Worm (Caenorhabditis elegans): Measurements from ENCODE around the gene T13A10.2.
A peak's percentile ranks its signal among the peaks of the same experiment; 100 is the strongest.
"Not testable (repeated sequence)": the region's sequence is repeated elsewhere in the genome, so short reads cannot be mapped to it uniquely, and the experiment has no call there.

The T13A10.2 gene

DNA sequence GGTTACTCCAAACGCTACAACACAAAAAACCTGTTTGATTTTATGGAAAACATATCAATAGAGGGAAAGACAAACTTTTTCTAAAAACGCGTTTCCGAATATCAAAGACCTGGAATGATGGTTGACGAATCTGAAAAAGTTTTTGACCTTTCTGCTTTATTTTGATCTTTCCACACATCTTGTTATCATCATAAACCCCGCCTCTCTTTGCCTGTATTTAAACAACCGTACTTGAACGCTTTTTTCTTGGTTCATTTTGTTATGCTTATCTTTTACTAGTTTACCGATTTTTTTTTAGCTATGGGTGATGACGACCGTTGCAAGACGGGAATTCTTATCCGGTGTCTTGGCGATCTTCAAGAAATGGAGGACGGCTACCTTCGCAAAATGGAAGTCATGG is at the start of gene T13A10.2:
T13A10.2 (plus strand) TSS at position 301 of the 400 bp plus-strand sequence.
- not testable (repeated sequence) for TF ChIP-seq med-1 (GFP tag; optimal IDR thresholded peaks at IDR 0.05; ENCODE audit: insufficient read depth); ztf-23 (GFP tag; IDR thresholded peaks at IDR 0.05); flt-1 (GFP tag; IDR thresholded peaks at IDR 0.05)

- TF ChIP-seq cog-1 (tag; optimal IDR thresholded peaks at IDR 0.05) (peak; percentile 20), T22C8.4 (GFP tag; IDR thresholded peaks at IDR 0.05) (no peak), ztf-23 (GFP tag; IDR thresholded peaks at IDR 0.05) (peak; percentile 77), klf-2 (GFP tag; conservative IDR thresholded peaks at IDR 0.05) (peak; percentile 73), flt-1 (GFP tag; IDR thresholded peaks at IDR 0.05) (peak; percentile 85), ref-1 (GFP tag; conservative IDR thresholded peaks at IDR 0.05) (no peak), ztf-29 (GFP tag; IDR thresholded peaks at IDR 0.05) (no peak), tab-1 (GFP tag; IDR thresholded peaks at IDR 0.05) (no peak)
These were observed 46.8 kb upstream of the T13A10.2 start, which contains the start of gene C49A9.10 for ce11 chrIV:6206294-6206776. TSS of gene C49A9.10 (minus strand) at chrIV:6206344.

ce11 chrIV:6209337-6209736 is 43.8 kb upstream of the T13A10.2 start:
- TF ChIP-seq ztf-29 (GFP tag; IDR thresholded peaks at IDR 0.05), result no peak
- TF ChIP-seq ztf-23 (GFP tag; IDR thresholded peaks at IDR 0.05), result no peak
- TF ChIP-seq T22C8.4 (GFP tag; IDR thresholded peaks at IDR 0.05), result no peak
- TF ChIP-seq flt-1 (GFP tag; IDR thresholded peaks at IDR 0.05), result no peak
- no peak for TF ChIP-seq med-1 (GFP tag; optimal IDR thresholded peaks at IDR 0.05; ENCODE audit: insufficient read depth)
- no peak for TF ChIP-seq klf-2 (GFP tag; conservative IDR thresholded peaks at IDR 0.05)
- TF ChIP-seq cog-1 (tag; optimal IDR thresholded peaks at IDR 0.05), result no peak
- TF ChIP-seq ref-1 (GFP tag; conservative IDR thresholded peaks at IDR 0.05), result no peak
- no peak for TF ChIP-seq tab-1 (GFP tag; IDR thresholded peaks at IDR 0.05)

DNA sequence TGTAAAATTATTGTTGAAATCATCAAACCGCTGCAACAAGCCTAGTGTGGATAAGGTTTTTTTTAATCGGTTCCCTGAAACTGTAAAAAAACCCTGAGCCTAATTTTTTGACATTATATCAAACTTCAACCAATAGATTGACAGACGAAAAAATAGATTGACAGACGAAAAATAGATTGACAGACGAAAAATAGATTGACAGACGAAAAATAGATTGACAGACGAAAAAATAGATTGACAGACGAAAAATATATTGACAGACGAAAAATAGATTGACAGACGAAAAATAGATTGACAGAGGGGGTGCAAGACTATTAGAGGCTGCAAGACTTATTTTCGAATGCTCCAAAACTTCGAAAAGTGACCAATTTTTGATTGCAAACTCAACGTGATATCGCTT is 43.1 kb upstream of the T13A10.2 start:
- TF ChIP-seq ref-1 (GFP tag; conservative IDR thresholded peaks at IDR 0.05) (peak; percentile 49; the same call in 1 of the 2 replicates), klf-2 (GFP tag; conservative IDR thresholded peaks at IDR 0.05) (0 out of 2 replicates have a peak, but pooled peaks have one; percentile 8)

- TF ChIP-seq T22C8.4 (GFP tag; IDR thresholded peaks at IDR 0.05), result no peak
- TF ChIP-seq ztf-23 (GFP tag; IDR thresholded peaks at IDR 0.05), result no peak
- no peak for TF ChIP-seq klf-2 (GFP tag; conservative IDR thresholded peaks at IDR 0.05)
- no peak for TF ChIP-seq flt-1 (GFP tag; IDR thresholded peaks at IDR 0.05)
- TF ChIP-seq ztf-29 (GFP tag; IDR thresholded peaks at IDR 0.05), result no peak
- TF ChIP-seq tab-1 (GFP tag; IDR thresholded peaks at IDR 0.05), result no peak
- TF ChIP-seq ref-1 (GFP tag; conservative IDR thresholded peaks at IDR 0.05), result no peak
- TF ChIP-seq cog-1 (tag; optimal IDR thresholded peaks at IDR 0.05), result no peak
- no peak for TF ChIP-seq med-1 (GFP tag; optimal IDR thresholded peaks at IDR 0.05; ENCODE audit: insufficient read depth)
These were observed 42.5 kb upstream of the T13A10.2 start, which contains the start of the genes ugt-24 and C49A9.6 for ce11 chrIV:6210574-6210973. TSS of gene ugt-24 (minus strand) at chrIV:6210720. TSS of gene C49A9.6 (plus strand) at chrIV:6210936.

- no peak for TF ChIP-seq cog-1 (tag; optimal IDR thresholded peaks at IDR 0.05)
- TF ChIP-seq med-1 (GFP tag; optimal IDR thresholded peaks at IDR 0.05; ENCODE audit: insufficient read depth), result no peak
- no peak for TF ChIP-seq klf-2 (GFP tag; conservative IDR thresholded peaks at IDR 0.05)
- no peak for TF ChIP-seq ztf-29 (GFP tag; IDR thresholded peaks at IDR 0.05)
- no peak for TF ChIP-seq ref-1 (GFP tag; conservative IDR thresholded peaks at IDR 0.05)
- TF ChIP-seq ztf-23 (GFP tag; IDR thresholded peaks at IDR 0.05), result no peak
- TF ChIP-seq flt-1 (GFP tag; IDR thresholded peaks at IDR 0.05), result no peak
- TF ChIP-seq tab-1 (GFP tag; IDR thresholded peaks at IDR 0.05), result no peak
- TF ChIP-seq T22C8.4 (GFP tag; IDR thresholded peaks at IDR 0.05), result no peak
These were observed 39.7 kb upstream of the T13A10.2 start, which contains the start of gene C49A9.5 for ce11 chrIV:6213403-6213802. TSS of gene C49A9.5 (plus strand) at chrIV:6213673.

- TF ChIP-seq flt-1 (GFP tag; IDR thresholded peaks at IDR 0.05) (no peak), tab-1 (GFP tag; IDR thresholded peaks at IDR 0.05) (no peak), T22C8.4 (GFP tag; IDR thresholded peaks at IDR 0.05) (no peak), ref-1 (GFP tag; conservative IDR thresholded peaks at IDR 0.05) (no peak), med-1 (GFP tag; optimal IDR thresholded peaks at IDR 0.05; ENCODE audit: insufficient read depth) (no peak), ztf-29 (GFP tag; IDR thresholded peaks at IDR 0.05) (no peak), ztf-23 (GFP tag; IDR thresholded peaks at IDR 0.05) (no peak), cog-1 (tag; optimal IDR thresholded peaks at IDR 0.05) (no peak), klf-2 (GFP tag; conservative IDR thresholded peaks at IDR 0.05) (no peak)
These were observed 36.0 kb upstream of the T13A10.2 start, which contains the start of gene C49A9.9 for ce11 chrIV:6217066-6217465. TSS of gene C49A9.9 (plus strand) at chrIV:6217372.

- no peak for TF ChIP-seq T22C8.4 (GFP tag; IDR thresholded peaks at IDR 0.05)
- no peak for TF ChIP-seq ztf-29 (GFP tag; IDR thresholded peaks at IDR 0.05)
- no peak for TF ChIP-seq cog-1 (tag; optimal IDR thresholded peaks at IDR 0.05)
- no peak for TF ChIP-seq tab-1 (GFP tag; IDR thresholded peaks at IDR 0.05)
- no peak for TF ChIP-seq ref-1 (GFP tag; conservative IDR thresholded peaks at IDR 0.05)
- no peak for TF ChIP-seq flt-1 (GFP tag; IDR thresholded peaks at IDR 0.05)
- no peak for TF ChIP-seq med-1 (GFP tag; optimal IDR thresholded peaks at IDR 0.05; ENCODE audit: insufficient read depth)
- no peak for TF ChIP-seq klf-2 (GFP tag; conservative IDR thresholded peaks at IDR 0.05)
These were observed 35.6 kb upstream of the T13A10.2 start for ce11 chrIV:6217503-6217902.

DNA sequence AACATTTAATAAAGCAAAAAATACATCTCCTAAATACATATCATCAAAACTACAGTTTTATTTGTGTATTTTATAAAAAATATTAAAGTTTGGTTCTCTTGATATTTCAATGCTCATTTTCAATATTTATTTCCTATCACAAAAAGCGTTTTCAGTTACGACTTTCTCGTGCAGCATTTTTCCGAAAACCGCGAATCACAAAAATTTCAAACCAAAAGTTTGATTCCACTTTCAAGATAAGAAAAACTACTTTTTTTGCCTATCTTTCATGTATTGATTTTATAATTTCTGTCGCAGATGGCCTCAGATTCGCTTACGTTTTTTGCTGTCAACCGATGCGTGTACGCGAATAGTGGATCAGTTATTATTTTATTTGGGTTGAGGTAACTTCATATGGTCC is 33.7 kb upstream of the T13A10.2 start, which contains the start of gene C49A9.4:
C49A9.4 (plus strand) TSS at position 265 of the 400 bp plus-strand sequence.
- TF ChIP-seq klf-2 (GFP tag; conservative IDR thresholded peaks at IDR 0.05), result no peak

- no peak for TF ChIP-seq T22C8.4 (GFP tag; IDR thresholded peaks at IDR 0.05)
These were observed 31.2 kb upstream of the T13A10.2 start, which contains the start of gene C49A9.3 for ce11 chrIV:6221878-6222277. TSS of gene C49A9.3 (plus strand) at chrIV:6222089.
